Worm (Caenorhabditis elegans) whole organism, L4 larva: ENCODE results near the gene hst-3.2.

Experiments
- R02D3.7 ChIP-seq: fragments of 150-350 bp; sonication (generic microtip); optimal IDR thresholded peaks from 3 replicates; lab custom pipeline; 2014; ENCODE audit warnings: missing biosample characterization, missing genetic modification characterization
- ceh-32 ChIP-seq: sonication (generic microtip); optimal IDR thresholded peaks from 2 replicates; lab custom pipeline; 2016; ENCODE audit warnings: mild to moderate bottlenecking, missing genetic modification characterization, missing compliant biosample characterization; ENCODE audit not compliant: poor library complexity
- ces-1 ChIP-seq: fragments of 150-350 bp; sonication (generic microtip); optimal IDR thresholded peaks from 4 replicates; lab custom pipeline; 2014; ENCODE audit warnings: missing biosample characterization, missing genetic modification reagents, missing genetic modification characterization
- dmd-9 ChIP-seq: fragments of 200-800 bp; sonication (Bioruptor generic); IDR thresholded peaks from 2 replicates; pipeline ENCODE4 v1.3.6; 2022; ENCODE audit warnings: missing genetic modification reagents, missing genetic modification characterization, missing compliant biosample characterization
- hlh-11 ChIP-seq: fragments of 200-800 bp; sonication (Bioruptor generic); optimal IDR thresholded peaks from 2 replicates; lab custom pipeline; 2018; ENCODE audit warnings: mild to moderate bottlenecking, missing genetic modification characterization, missing compliant biosample characterization
- hlh-30 ChIP-seq: sonication (generic microtip); optimal IDR thresholded peaks from 2 replicates; lab custom pipeline; 2017; ENCODE audit warnings: antibody characterized with exemption, mild to moderate bottlenecking, missing genetic modification characterization, missing compliant biosample characterization; ENCODE audit not compliant: insufficient read depth
- lim-7 ChIP-seq: fragments of 200-800 bp; sonication (Bioruptor generic); IDR thresholded peaks from 2 replicates; pipeline ENCODE4 v1.3.6; 2022; ENCODE audit warnings: missing genetic modification characterization, missing compliant biosample characterization
- nhr-11 ChIP-seq: fragments of 150-350 bp; optimal IDR thresholded peaks from 2 replicates; lab custom pipeline; 2014; ENCODE audit warnings: missing biosample characterization, missing genetic modification characterization
- unc-130 ChIP-seq: sonication (generic microtip); optimal IDR thresholded peaks from 2 replicates; lab custom pipeline; 2016; ENCODE audit warnings: missing genetic modification reagents, missing genetic modification characterization, missing compliant biosample characterization
- unc-39 ChIP-seq: sonication (generic microtip); optimal IDR thresholded peaks from 2 replicates; lab custom pipeline; 2017; ENCODE audit warnings: missing biosample characterization, missing genetic modification characterization

- TF ChIP-seq ces-1 (GFP tag; lab: Kevin White, UChicago) (no peak), unc-130 (GFP tag; lab: Kevin White, UChicago) (no peak), nhr-11 (tag; lab: Kevin White, UChicago) (no peak), unc-39 (no peak), hlh-11 (tag; lab: Kevin White, UChicago) (no peak), hlh-30 (tag; lab: Kevin White, UChicago) (no peak), R02D3.7 (tag; lab: Kevin White, UChicago) (no peak), ceh-32 (tag; lab: Kevin White, UChicago) (no peak), dmd-9 (GFP tag; lab: Robert Waterston, UW) (no peak), lim-7 (no peak)
Measured at ce11 chrX:2940572-2940971, 16.8 kb upstream of the hst-3.2 start, which contains the start of gene pfk-1.1.
